Fruit fly (Drosophila melanogaster) whole organism, embryonic: ENCODE measurements around the gene CG12992.
A peak's percentile ranks its signal among the peaks of the same experiment; 100 is the strongest.

ENCODE experiments used
- Atf6 ChIP-seq: fragments of 200-800 bp; sonication (Bioruptor generic); IDR thresholded peaks from 2 replicates; pipeline ENCODE4 v1.3.6; 2022; ENCODE audit warnings: missing biosample characterization, missing genetic modification characterization
- Bdp1 ChIP-seq: fragments of 200-800 bp; sonication (Bioruptor generic); optimal IDR thresholded peaks from 3 replicates; lab custom pipeline; 2016; ENCODE audit warnings: missing biosample characterization, missing genetic modification characterization
- CG1024 ChIP-seq: fragments of 200-800 bp; sonication (Bioruptor generic); IDR thresholded peaks from 2 replicates; pipeline ENCODE4 v1.3.6; 2022; ENCODE audit warnings: missing biosample characterization, missing genetic modification characterization
- CG12104 ChIP-seq: fragments of 200-800 bp; sonication (Bioruptor generic); optimal IDR thresholded peaks from 3 replicates; lab custom pipeline; 2016; ENCODE audit warnings: missing biosample characterization, missing genetic modification characterization
- CG12299 ChIP-seq: fragments of 200-800 bp; sonication (Bioruptor generic); optimal IDR thresholded peaks from 2 replicates; lab custom pipeline; 2018; ENCODE audit warnings: missing biosample characterization, mild to moderate bottlenecking, missing genetic modification characterization
- CG15514 ChIP-seq: fragments of 200-800 bp; sonication (Bioruptor generic); optimal IDR thresholded peaks from 3 replicates; lab custom pipeline; 2017; ENCODE audit warnings: missing biosample characterization, missing genetic modification characterization, mild to moderate bottlenecking, moderate library complexity, missing genetic modification reagents
- CG1647 ChIP-seq: fragments of 200-800 bp; sonication (Bioruptor generic); optimal IDR thresholded peaks from 3 replicates; lab custom pipeline; 2016; ENCODE audit warnings: missing biosample characterization, missing genetic modification characterization
- CG16779 ChIP-seq: fragments of 200-800 bp; sonication (Bioruptor generic); IDR thresholded peaks from 2 replicates; pipeline ENCODE4 v1.3.6; 2022; ENCODE audit warnings: missing biosample characterization, missing genetic modification characterization
- CG16815 ChIP-seq: fragments of 200-800 bp; sonication (Bioruptor generic); optimal IDR thresholded peaks from 3 replicates; lab custom pipeline; 2017; ENCODE audit warnings: missing biosample characterization, mild to moderate bottlenecking, missing genetic modification characterization
- CG17186 ChIP-seq: fragments of 200-800 bp; sonication (Bioruptor generic); optimal IDR thresholded peaks from 3 replicates; lab custom pipeline; 2017; ENCODE audit warnings: missing biosample characterization, missing genetic modification reagents, missing genetic modification characterization
- CG17359 ChIP-seq: fragments of 200-800 bp; sonication (Bioruptor generic); optimal IDR thresholded peaks from 3 replicates; lab custom pipeline; 2018; ENCODE audit warnings: missing biosample characterization, mild to moderate bottlenecking, missing genetic modification characterization, moderate library complexity
- CG31365 ChIP-seq: fragments of 200-800 bp; sonication (Bioruptor generic); optimal IDR thresholded peaks from 2 replicates; lab custom pipeline; 2018; ENCODE audit warnings: missing biosample characterization, mild to moderate bottlenecking, missing genetic modification characterization
- CG4730 ChIP-seq: fragments of 200-800 bp; sonication (Bioruptor generic); IDR thresholded peaks from 2 replicates; pipeline ENCODE4 v1.3.6; 2022; ENCODE audit warnings: missing biosample characterization, missing genetic modification characterization
- CG6683 ChIP-seq: fragments of 200-800 bp; sonication (Bioruptor generic); optimal IDR thresholded peaks from 2 replicates; lab custom pipeline; 2017; ENCODE audit warnings: missing biosample characterization, mild to moderate bottlenecking, missing genetic modification characterization, missing genetic modification reagents
- CG7271 ChIP-seq: fragments of 200-800 bp; sonication (Bioruptor generic); optimal IDR thresholded peaks from 2 replicates; lab custom pipeline; 2018; ENCODE audit warnings: missing biosample characterization, mild to moderate bottlenecking, missing genetic modification characterization, moderate library complexity
- CG7357 ChIP-seq: fragments of 200-800 bp; sonication (Bioruptor generic); IDR thresholded peaks from 3 replicates; pipeline ENCODE4 v1.3.6; 2022; ENCODE audit warnings: missing biosample characterization, missing genetic modification characterization
- CG7745 ChIP-seq: fragments of 200-800 bp; sonication (Bioruptor generic); optimal IDR thresholded peaks from 2 replicates; lab custom pipeline; 2018; ENCODE audit warnings: missing biosample characterization, mild to moderate bottlenecking, missing genetic modification characterization, moderate library complexity
- CG8388 ChIP-seq: fragments of 200-800 bp; sonication (Bioruptor generic); optimal IDR thresholded peaks from 2 replicates; lab custom pipeline; 2019; ENCODE audit warnings: missing biosample characterization, mild to moderate bottlenecking, missing genetic modification characterization, moderate library complexity
- CG9817 ChIP-seq: fragments of 200-800 bp; sonication (Bioruptor generic); optimal IDR thresholded peaks from 2 replicates; lab custom pipeline; 2018; ENCODE audit warnings: missing biosample characterization, mild to moderate bottlenecking, missing genetic modification characterization, moderate library complexity
- E2f1 ChIP-seq: fragments of 200-800 bp; sonication (Bioruptor generic); IDR thresholded peaks from 2 replicates; pipeline ENCODE4 v1.3.6; 2022; ENCODE audit warnings: missing biosample characterization, missing genetic modification characterization
- Ets65A ChIP-seq: fragments of 200-800 bp; sonication (Bioruptor generic); peaks from one replicate; lab custom pipeline; 2016; ENCODE audit warnings: missing biosample characterization, missing genetic modification characterization
- Fer2 ChIP-seq: fragments of 200-800 bp; sonication (Bioruptor generic); optimal IDR thresholded peaks from 2 replicates; lab custom pipeline; 2018; ENCODE audit warnings: missing biosample characterization, mild to moderate bottlenecking, missing genetic modification characterization, moderate library complexity
- Fer3 ChIP-seq: fragments of 200-800 bp; sonication (Bioruptor generic); optimal IDR thresholded peaks from 2 replicates; lab custom pipeline; 2018; ENCODE audit warnings: missing biosample characterization, mild to moderate bottlenecking, missing genetic modification characterization, moderate library complexity
- Gug ChIP-seq: fragments of 200-800 bp; sonication (Bioruptor generic); IDR thresholded peaks from 4 replicates; pipeline ENCODE4 v1.3.6; 2022; ENCODE audit warnings: missing biosample characterization, missing genetic modification characterization
- H15 ChIP-seq: fragments of 200-800 bp; sonication (Bioruptor generic); IDR thresholded peaks from 3 replicates; pipeline ENCODE4 v1.3.6; 2022; ENCODE audit warnings: missing biosample characterization, missing genetic modification characterization
- Hmr ChIP-seq: fragments of 200-800 bp; sonication (Bioruptor generic); optimal IDR thresholded peaks from 3 replicates; lab custom pipeline; 2017; ENCODE audit warnings: mild to moderate bottlenecking, missing biosample characterization, missing genetic modification reagents, missing genetic modification characterization
- Lpt ChIP-seq: fragments of >200 bp; optimal IDR thresholded peaks from 2 replicates; lab custom pipeline; 2018; ENCODE audit warnings: missing biosample characterization, missing genetic modification characterization
- NC2β ChIP-seq: fragments of 200-800 bp; sonication (Bioruptor generic); optimal IDR thresholded peaks from 2 replicates; lab custom pipeline; 2016; ENCODE audit warnings: missing biosample characterization, missing genetic modification characterization
- NFAT ChIP-seq: fragments of 200-800 bp; sonication (Bioruptor generic); IDR thresholded peaks from 2 replicates; pipeline ENCODE4 v1.3.6; 2022; ENCODE audit warnings: missing biosample characterization, missing genetic modification characterization
- Nf-YB ChIP-seq: fragments of 200-800 bp; sonication (Bioruptor generic); optimal IDR thresholded peaks from 3 replicates; lab custom pipeline; 2019; ENCODE audit warnings: missing biosample characterization, mild to moderate bottlenecking, missing genetic modification characterization, moderate library complexity
- al ChIP-seq: fragments of 200-800 bp; sonication (Bioruptor generic); IDR thresholded peaks from 2 replicates; pipeline ENCODE4 v1.3.6; 2022; ENCODE audit warnings: missing biosample characterization, missing genetic modification characterization
- cas ChIP-seq: fragments of 200-800 bp; sonication (Bioruptor generic); IDR thresholded peaks from 2 replicates; pipeline ENCODE4 v1.3.6; 2022; ENCODE audit warnings: missing biosample characterization, missing genetic modification characterization
- chif ChIP-seq, 2 experiments: fragments of 200-800 bp; sonication (Bioruptor generic); optimal IDR thresholded peaks; 3 replicates each; lab custom pipeline; 2016; ENCODE audit warnings: missing biosample characterization in 2 of 2, missing genetic modification characterization in 2 of 2
- dpn ChIP-seq, 2 experiments: fragments of 200-800 bp; sonication (Bioruptor generic); optimal IDR thresholded peaks; 3 replicates each; lab custom pipeline; 2016; ENCODE audit warnings: missing biosample characterization in 2 of 2, missing genetic modification characterization in 2 of 2
- eyg ChIP-seq: fragments of 200-800 bp; sonication (Bioruptor generic); optimal IDR thresholded peaks from 3 replicates; lab custom pipeline; 2016; ENCODE audit warnings: missing biosample characterization, missing genetic modification characterization
- gce ChIP-seq: fragments of 200-800 bp; sonication (Bioruptor generic); IDR thresholded peaks from 3 replicates; pipeline ENCODE4 v1.3.6; 2022; ENCODE audit warnings: missing biosample characterization, missing genetic modification characterization
- gcm2 ChIP-seq: fragments of 200-800 bp; sonication (Bioruptor generic); optimal IDR thresholded peaks from 2 replicates; lab custom pipeline; 2016; ENCODE audit warnings: missing biosample characterization, missing genetic modification characterization
- gro ChIP-seq: fragments of 200-800 bp; sonication (Bioruptor generic); optimal IDR thresholded peaks from 2 replicates; lab custom pipeline; 2016; ENCODE audit warnings: missing biosample characterization, missing genetic modification characterization
- hbn ChIP-seq: fragments of 200-800 bp; sonication (Bioruptor generic); IDR thresholded peaks from 2 replicates; pipeline ENCODE4 v1.3.6; 2022; ENCODE audit warnings: missing biosample characterization, missing genetic modification characterization; ENCODE audit not compliant: partially characterized antibody
- her ChIP-seq: fragments of 200-800 bp; sonication (Bioruptor generic); optimal IDR thresholded peaks from 2 replicates; lab custom pipeline; 2016; ENCODE audit warnings: missing biosample characterization, missing genetic modification characterization
- mld ChIP-seq: fragments of 200-800 bp; sonication (Bioruptor generic); IDR thresholded peaks from 3 replicates; pipeline ENCODE4 v1.3.6; 2022; ENCODE audit warnings: missing biosample characterization, missing genetic modification characterization; ENCODE audit not compliant: partially characterized antibody
- org-1 ChIP-seq: fragments of 200-800 bp; sonication (Bioruptor generic); optimal IDR thresholded peaks from 2 replicates; lab custom pipeline; 2017; ENCODE audit warnings: missing biosample characterization, missing genetic modification characterization
- prd ChIP-seq, 3 experiments: fragments of >200 bp in 2 of 3; fragments of 200-800 bp in 1 of 3; sonication (Bioruptor generic) in 1 of 3; optimal IDR thresholded peaks in 2 of 3; IDR thresholded peaks in 1 of 3; 2 replicates in 2 of 3; 3 replicates in 1 of 3; pipeline versions ENCODE4 v1.3.6 to Lab custom; 2017 to 2022; ENCODE audit warnings: missing biosample characterization in 1 of 3, missing genetic modification characterization in 1 of 3
- repo ChIP-seq: fragments of 200-800 bp; sonication (Bioruptor generic); optimal IDR thresholded peaks from 2 replicates; lab custom pipeline; 2016; ENCODE audit warnings: missing biosample characterization, missing genetic modification characterization
- row ChIP-seq: fragments of 200-800 bp; sonication (Bioruptor generic); IDR thresholded peaks from 3 replicates; pipeline ENCODE4 v1.3.6; 2022; ENCODE audit warnings: missing biosample characterization, missing genetic modification characterization
- sens ChIP-seq: fragments of 200-800 bp; sonication (Bioruptor generic); peaks from one replicate; lab custom pipeline; 2016; ENCODE audit warnings: missing biosample characterization, missing genetic modification characterization
- sens-2 ChIP-seq: fragments of 200-800 bp; sonication (Bioruptor generic); IDR thresholded peaks from 2 replicates; pipeline ENCODE4 v1.3.6; 2022; ENCODE audit warnings: missing biosample characterization, missing genetic modification characterization
- sisA ChIP-seq: fragments of 200-800 bp; sonication (Bioruptor generic); IDR thresholded peaks from 2 replicates; pipeline ENCODE4 v1.3.6; 2022; ENCODE audit warnings: missing biosample characterization, missing genetic modification characterization
- ssp ChIP-seq: fragments of 200-800 bp; sonication (Bioruptor generic); IDR thresholded peaks from 2 replicates; pipeline ENCODE4 v1.3.6; 2022; ENCODE audit warnings: missing biosample characterization, missing genetic modification characterization
- wor ChIP-seq: fragments of 200-800 bp; sonication (Bioruptor generic); IDR thresholded peaks from 2 replicates; pipeline ENCODE4 v1.3.6; 2022; ENCODE audit warnings: missing biosample characterization, missing genetic modification characterization

The CG12992 gene

DNA sequence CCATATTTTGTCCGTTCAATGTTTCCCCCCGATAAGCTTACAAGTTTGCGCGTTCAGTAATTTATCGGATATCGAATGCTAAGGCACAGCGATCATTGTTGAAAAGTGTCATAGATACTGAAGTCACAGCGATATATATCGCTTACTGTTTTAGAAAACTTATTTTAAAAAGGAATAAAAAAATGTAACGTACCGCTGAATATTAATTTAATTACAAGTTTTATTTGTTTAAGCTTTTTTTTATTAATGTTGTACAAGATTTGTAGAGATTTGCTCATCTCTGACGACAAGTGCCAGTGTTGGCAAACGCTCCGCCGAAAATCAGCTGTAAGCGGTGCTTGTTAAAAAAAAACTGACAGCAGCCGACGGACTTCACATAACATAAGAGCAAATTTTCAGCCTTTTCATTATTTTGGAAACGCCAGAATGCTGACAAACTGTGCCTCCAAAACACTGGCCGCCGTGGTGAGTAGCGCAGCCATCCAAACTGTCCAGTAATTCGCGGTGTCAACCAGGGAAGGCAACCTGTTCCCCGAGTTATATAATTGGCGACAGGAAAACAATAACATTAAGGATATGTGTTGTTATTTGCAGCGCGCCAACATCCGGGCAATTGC, 43.4 kb downstream of the CG12992 start, which contains the start of the genes corolla and ND-24 (continued):
- TF ChIP-seq eyg (GFP tag; lab: Kevin White, UChicago), result peak; percentile 48
- TF ChIP-seq cas (GFP tag; lab: Robert Waterston, UW), result peak; percentile 90
- TF ChIP-seq Nf-YB (GFP tag; lab: Kevin White, UChicago), result peak; percentile 45
- TF ChIP-seq dpn (GFP tag; optimal IDR thresholded peaks at IDR 0.05; lab: Kevin White, UChicago), result peak; percentile 87 to 89
- peak; percentile 54 for TF ChIP-seq CG6683
- peak; percentile 75 for TF ChIP-seq CG8388
- no peak for TF ChIP-seq Hmr (GFP tag; lab: Kevin White, UChicago)
- no peak for TF ChIP-seq mld (GFP tag; lab: Robert Waterston, UW)
- peak; percentile 84 for TF ChIP-seq ssp (GFP tag; lab: Robert Waterston, UW)
- TF ChIP-seq CG31365, result no peak
- peak; percentile 90 for TF ChIP-seq al
- peak; percentile 94 for TF ChIP-seq Ets65A (GFP tag; lab: Kevin White, UChicago)
- peak; percentile 84 for TF ChIP-seq CG15514 (GFP tag; lab: Kevin White, UChicago)
- TF ChIP-seq sens (GFP tag; lab: Kevin White, UChicago), result peak; percentile 97
- peak; percentile 86 for TF ChIP-seq gro (GFP tag; lab: Kevin White, UChicago)
- peak; percentile 83 for TF ChIP-seq CG17359 (tag; lab: Kevin White, UChicago)
- peak; percentile 73 for TF ChIP-seq CG9817 (tag; lab: Kevin White, UChicago)
- TF ChIP-seq org-1 (GFP tag; lab: Kevin White, UChicago), result no peak
- peak; percentile 94 for TF ChIP-seq row (GFP tag; lab: Robert Waterston, UW)
- peak; percentile 74 for TF ChIP-seq CG12104 (GFP tag; lab: Kevin White, UChicago)
- peak; percentile 48; the same call in 1 of the 2 replicates for TF ChIP-seq sens-2 (GFP tag; lab: Robert Waterston, UW)
- peak; percentile 86 for TF ChIP-seq E2f1 (GFP tag; lab: Robert Waterston, UW)
- TF ChIP-seq Bdp1 (GFP tag; lab: Kevin White, UChicago), result peak; percentile 71
- TF ChIP-seq CG12299 (tag; lab: Kevin White, UChicago), result peak; percentile 69
- TF ChIP-seq CG16779, result peak; percentile 67; the same call in 1 of the 2 replicates
- no peak for TF ChIP-seq CG7745 (tag; lab: Kevin White, UChicago)
- peak; percentile 61; the same call in 1 of the 3 replicates for TF ChIP-seq CG7357 (GFP tag; lab: Robert Waterston, UW)
- TF ChIP-seq CG1024 (GFP tag; lab: Robert Waterston, UW), result peak; percentile 77
- peak; percentile 87 for TF ChIP-seq Atf6
- peak; percentile 59; the same call in 1 of the 3 replicates for TF ChIP-seq gce
- peak; percentile 75 for TF ChIP-seq NC2β (GFP tag; lab: Kevin White, UChicago)
- TF ChIP-seq gcm2 (GFP tag; lab: Kevin White, UChicago), result peak; percentile 43
- TF ChIP-seq wor (GFP tag; lab: Robert Waterston, UW), result peak; percentile 77
- TF ChIP-seq Lpt (GFP tag; lab: Kevin White, UChicago), result no peak
- TF ChIP-seq Gug (GFP tag; lab: Robert Waterston, UW), result peak; percentile 81
- TF ChIP-seq chif (GFP tag; optimal IDR thresholded peaks at IDR 0.05; lab: Kevin White, UChicago), result peak; percentile 79 to 81
- TF ChIP-seq CG17186, result peak; percentile 72
- peak; percentile 86 for TF ChIP-seq H15
- peak; percentile 81 for TF ChIP-seq NFAT (GFP tag; lab: Robert Waterston, UW)
- peak; percentile 82 for TF ChIP-seq Fer3 (tag; lab: Kevin White, UChicago)
- TF ChIP-seq hbn (GFP tag; lab: Robert Waterston, UW), result peak; percentile 89
- peak; percentile 87 for TF ChIP-seq CG1647 (GFP tag; lab: Kevin White, UChicago)
- TF ChIP-seq CG7271 (tag; lab: Kevin White, UChicago), result peak; percentile 49
- peak; percentile 65 for TF ChIP-seq CG16815
- TF ChIP-seq repo, result peak; percentile 51
- TF ChIP-seq CG4730 (GFP tag; lab: Robert Waterston, UW), result peak; percentile 87
- TF ChIP-seq her (GFP tag; lab: Kevin White, UChicago), result peak; percentile 26
- peak; percentile 52 for TF ChIP-seq Fer2
- peak; percentile 92 for TF ChIP-seq sisA (GFP tag; lab: Robert Waterston, UW)
- no peak for TF ChIP-seq prd (optimal IDR thresholded peaks at IDR 0.05; lab: Kevin White, UChicago)
- peak; percentile 93 for TF ChIP-seq prd (GFP tag; IDR thresholded peaks at IDR 0.05; lab: Robert Waterston, UW)
